Fruit fly (Drosophila melanogaster) Kc167 (cell line): ENCODE data around the gene Cpr31A.

Experiments used
- Myc ChIP-seq: fragments of >200 bp; optimal IDR thresholded peaks from 2 replicates; lab custom pipeline; 2017; ENCODE audit warnings: missing external identifiers
- Sin3A ChIP-seq: fragments of >200 bp; optimal IDR thresholded peaks from 2 replicates; lab custom pipeline; 2018; ENCODE audit warnings: missing external identifiers
- h ChIP-seq: fragments of >200 bp; optimal IDR thresholded peaks from 3 replicates; lab custom pipeline; 2018; ENCODE audit warnings: missing external identifiers
- insv ChIP-seq: fragments of >200 bp; optimal IDR thresholded peaks from 3 replicates; lab custom pipeline; 2018; ENCODE audit warnings: missing external identifiers
- psq ChIP-seq: fragments of >200 bp; optimal IDR thresholded peaks from 2 replicates; lab custom pipeline; 2017; ENCODE audit warnings: missing external identifiers
- ttk ChIP-seq: sonication (Bioruptor generic); optimal IDR thresholded peaks from 2 replicates; lab custom pipeline; 2017; ENCODE audit warnings: missing external identifiers

Gene Cpr31A

DNA sequence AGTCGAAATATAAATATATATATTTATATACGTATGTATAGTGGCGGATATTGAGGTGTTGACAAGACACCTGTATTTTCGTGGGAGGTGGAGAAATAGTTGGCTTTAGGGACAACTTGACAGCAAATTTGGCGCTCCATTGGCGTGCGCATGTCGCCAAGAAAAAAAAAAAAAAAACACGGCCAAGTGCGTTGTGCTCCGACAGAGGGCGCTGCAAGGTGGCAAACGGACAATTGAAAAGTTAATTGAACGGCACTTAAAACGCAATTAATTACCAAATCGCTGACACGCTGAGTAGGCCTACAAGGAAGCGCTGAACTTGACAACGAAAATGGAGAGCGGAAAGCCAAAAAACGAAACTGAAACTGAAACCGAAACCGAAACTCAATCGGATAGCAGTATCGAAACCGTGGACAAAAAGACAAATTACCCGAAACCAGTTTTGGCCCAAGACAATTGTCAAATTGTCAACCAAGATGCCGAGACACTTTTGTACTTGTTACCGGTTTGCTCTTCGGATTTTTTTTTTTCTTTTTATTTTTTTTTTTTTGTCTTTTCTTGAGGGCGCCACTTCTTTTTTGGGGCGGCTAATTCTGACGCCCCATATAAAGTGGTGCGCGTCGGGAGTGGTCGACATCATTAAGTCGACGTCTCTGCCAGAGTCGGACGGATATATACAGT lies at the start of gene Cpr31A:
TSS of gene Cpr31A (plus strand) at position 631 of the 681 bp plus-strand sequence.
- no peak for TF ChIP-seq h
- no peak for TF ChIP-seq Myc
- no peak for TF ChIP-seq ttk (lab: Kevin White, UChicago)
- TF ChIP-seq psq (lab: Kevin White, UChicago): no peak
- TF ChIP-seq Sin3A: no peak
- no peak for TF ChIP-seq insv (lab: Kevin White, UChicago)

DNA sequence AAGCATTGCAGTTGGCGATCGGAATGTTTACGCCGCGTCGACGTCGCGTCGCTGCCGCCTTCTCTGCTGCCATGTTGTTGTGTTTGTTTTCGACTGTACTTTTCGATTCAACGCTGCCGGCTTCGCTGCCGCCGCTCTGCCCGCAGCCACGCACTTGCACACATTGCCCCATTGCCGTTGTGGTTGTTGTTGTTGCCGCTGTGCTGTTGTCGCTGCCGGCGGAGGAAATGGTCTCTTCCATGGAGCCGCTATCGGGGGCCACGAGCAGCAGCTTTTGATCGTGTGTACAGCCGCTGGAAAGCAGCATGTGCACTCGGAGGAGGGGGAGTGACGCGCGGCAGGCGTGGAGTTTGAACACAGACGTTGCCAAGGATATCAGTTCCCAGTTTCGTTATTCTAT lies 49.4 kb upstream of the Cpr31A start:
- TF ChIP-seq Sin3A (no peak), ttk (lab: Kevin White, UChicago) (no peak), h (no peak), Myc (no peak), insv (lab: Kevin White, UChicago) (no peak), psq (lab: Kevin White, UChicago) (no peak)

DNA sequence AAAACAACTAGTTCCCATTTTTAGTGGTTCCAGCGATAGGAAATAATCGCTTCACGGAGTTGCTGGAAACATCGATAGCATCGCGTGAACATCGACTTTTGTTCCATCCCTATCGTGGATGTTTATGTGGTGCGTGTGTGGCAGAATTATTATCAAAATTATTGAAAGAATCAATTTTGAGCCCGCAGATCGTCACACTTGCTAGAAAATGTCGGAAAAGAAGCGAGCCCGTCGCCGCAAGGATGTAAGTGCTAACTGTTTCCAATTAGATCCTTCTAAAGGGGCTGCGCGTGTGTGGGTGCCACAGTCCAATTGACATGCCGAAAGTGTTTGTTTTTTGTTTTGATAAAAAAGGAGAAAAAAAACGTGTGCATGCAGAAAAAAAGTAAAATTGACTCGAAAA lies 44.7 kb upstream of the Cpr31A start, which contains the start of gene Trp1:
TSS of gene Trp1 (plus strand) at position 89 of the 403 bp plus-strand sequence.
- TF ChIP-seq insv (lab: Kevin White, UChicago) (no peak), psq (lab: Kevin White, UChicago) (no peak), h (no peak), Sin3A (no peak), ttk (lab: Kevin White, UChicago) (no peak), Myc (no peak)

DNA sequence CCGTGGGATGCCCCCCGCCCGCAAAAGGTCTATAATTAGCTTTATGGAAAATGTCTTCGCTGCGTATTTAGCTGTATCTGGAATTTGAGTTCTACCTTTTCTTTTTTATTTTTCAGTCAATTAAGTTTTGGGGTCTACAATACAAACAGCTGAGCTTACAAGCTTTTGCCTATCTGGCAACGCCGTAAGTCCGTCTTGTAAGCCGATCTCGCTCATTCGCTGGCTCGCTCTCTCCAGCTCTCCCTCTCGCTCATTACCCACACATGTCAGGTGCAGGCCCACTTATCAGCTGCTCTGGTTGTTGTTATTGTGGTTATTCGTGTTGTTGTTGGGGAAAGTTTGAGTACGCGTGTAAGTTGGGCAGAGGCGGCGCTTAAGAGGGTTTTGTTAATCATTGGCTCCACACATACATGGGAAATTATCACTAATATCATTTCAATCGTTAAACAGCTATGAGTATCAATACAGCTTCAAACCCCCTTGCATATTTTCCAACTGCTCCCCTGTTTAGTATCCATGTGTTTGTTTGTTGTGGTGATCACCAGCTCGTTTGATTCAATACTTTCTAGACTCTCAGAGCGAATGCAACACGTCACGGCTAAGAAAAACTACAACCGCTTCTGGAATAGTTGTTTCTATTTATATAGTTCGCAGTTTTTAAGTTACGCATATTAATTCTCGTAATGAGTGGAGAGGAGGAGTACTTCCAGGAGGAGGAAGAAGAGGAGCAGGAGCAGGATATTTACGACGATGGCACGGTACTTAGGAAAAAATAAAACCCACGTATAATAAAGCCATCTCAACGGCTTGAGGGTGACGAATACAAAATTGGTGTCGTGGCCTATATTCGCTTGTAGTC lies 44.0 kb upstream of the Cpr31A start:
- TF ChIP-seq ttk (lab: Kevin White, UChicago) (no peak), psq (lab: Kevin White, UChicago) (no peak), insv (lab: Kevin White, UChicago) (no peak), Myc (no peak), Sin3A (no peak), h (no peak)

DNA sequence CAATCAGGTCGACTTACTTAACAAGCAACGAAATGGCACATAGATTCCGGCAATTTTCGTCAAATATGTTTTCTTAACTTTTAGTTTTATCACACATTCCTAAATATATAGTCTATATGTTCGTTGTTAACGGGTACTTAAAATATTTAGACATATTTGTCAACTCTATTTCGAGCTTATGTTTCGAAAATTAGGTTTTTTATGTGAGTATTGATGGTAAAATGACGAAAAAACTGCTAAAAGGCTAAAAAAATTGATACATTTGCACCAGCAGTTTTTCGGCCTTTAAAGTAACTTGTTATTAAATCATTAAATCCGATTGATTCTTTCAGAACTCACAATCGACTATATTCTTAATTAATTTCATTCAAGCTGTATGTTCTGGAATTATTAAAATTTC lies 36.6 kb upstream of the Cpr31A start, which contains the start of gene CG13131:
TSS of gene CG13131 (minus strand) at position 101 of the 400 bp plus-strand sequence.
- TF ChIP-seq Myc (no peak), psq (lab: Kevin White, UChicago) (no peak), ttk (lab: Kevin White, UChicago) (no peak), insv (lab: Kevin White, UChicago) (no peak)

DNA sequence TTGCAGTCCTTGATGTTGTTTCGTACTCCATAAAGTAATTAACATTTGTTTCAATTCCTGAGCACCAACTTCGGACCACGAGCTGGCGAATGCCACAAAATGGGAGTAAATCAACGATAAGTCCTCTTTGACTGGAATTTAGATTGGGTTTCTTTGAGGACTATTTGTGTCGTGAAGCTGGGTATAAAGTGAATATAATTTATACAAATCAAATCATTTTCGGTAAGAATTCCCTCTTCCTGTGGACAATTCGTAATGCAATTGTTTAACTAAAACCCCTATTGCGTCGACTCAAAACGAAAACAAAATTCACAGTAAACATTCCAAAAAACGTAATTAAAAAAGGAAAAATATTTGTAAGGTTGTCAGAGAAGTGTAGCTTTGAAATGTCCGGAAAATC lies 27.6 kb upstream of the Cpr31A start, which contains the start of gene CG13127:
TSS of gene CG13127 (plus strand) at position 301 of the 400 bp plus-strand sequence.
- TF ChIP-seq ttk (lab: Kevin White, UChicago) (no peak), Myc (no peak), insv (lab: Kevin White, UChicago) (no peak), Sin3A (no peak), psq (lab: Kevin White, UChicago) (no peak), h (no peak)

DNA sequence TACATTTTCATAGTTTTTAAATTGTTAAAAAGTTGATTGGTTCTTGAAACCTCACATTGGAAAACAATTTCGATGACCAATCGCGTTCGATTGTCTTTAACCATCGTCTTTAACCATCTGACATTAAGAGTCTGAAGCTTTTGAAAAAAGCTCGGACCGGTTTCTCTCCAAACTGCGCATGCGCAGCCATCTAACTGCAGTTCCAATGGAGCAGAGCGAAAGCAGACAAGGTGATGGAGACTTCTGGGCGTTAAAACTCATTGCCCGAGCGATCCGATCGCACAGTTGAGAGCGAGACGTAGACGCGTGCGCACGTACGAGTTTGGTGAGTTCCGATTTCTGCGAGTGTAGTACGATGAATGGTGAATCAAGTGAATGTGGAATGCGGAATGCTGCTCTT lies 21.6 kb upstream of the Cpr31A start, which contains the start of gene obst-B:
TSS of gene obst-B (plus strand) at position 276 of the 400 bp plus-strand sequence.
- TF ChIP-seq Myc (no peak), h (no peak), ttk (lab: Kevin White, UChicago) (no peak), insv (lab: Kevin White, UChicago) (no peak), psq (lab: Kevin White, UChicago) (no peak), Sin3A (no peak)

DNA sequence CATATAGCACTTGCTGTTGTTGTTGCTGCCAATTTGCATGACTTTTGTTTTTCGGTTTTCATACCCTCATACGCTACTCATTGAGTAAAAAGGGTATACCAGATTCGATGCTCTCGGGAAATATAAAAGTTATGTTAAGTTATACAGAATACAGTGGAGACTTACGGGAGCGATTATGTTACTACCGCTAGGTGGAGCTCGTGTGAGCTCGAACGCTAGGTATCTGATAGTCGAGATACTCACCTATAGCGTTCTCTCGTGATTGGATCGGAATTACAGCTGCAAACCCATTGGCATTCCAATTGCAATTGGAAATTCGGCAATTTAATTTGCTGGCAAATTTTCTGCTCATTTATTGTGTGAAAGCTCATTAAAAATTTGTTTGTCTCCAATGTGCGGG lies 20.6 kb upstream of the Cpr31A start:
- TF ChIP-seq psq (lab: Kevin White, UChicago) (no peak), h (no peak), insv (lab: Kevin White, UChicago) (no peak), ttk (lab: Kevin White, UChicago) (no peak), Sin3A (no peak), Myc (no peak)

DNA sequence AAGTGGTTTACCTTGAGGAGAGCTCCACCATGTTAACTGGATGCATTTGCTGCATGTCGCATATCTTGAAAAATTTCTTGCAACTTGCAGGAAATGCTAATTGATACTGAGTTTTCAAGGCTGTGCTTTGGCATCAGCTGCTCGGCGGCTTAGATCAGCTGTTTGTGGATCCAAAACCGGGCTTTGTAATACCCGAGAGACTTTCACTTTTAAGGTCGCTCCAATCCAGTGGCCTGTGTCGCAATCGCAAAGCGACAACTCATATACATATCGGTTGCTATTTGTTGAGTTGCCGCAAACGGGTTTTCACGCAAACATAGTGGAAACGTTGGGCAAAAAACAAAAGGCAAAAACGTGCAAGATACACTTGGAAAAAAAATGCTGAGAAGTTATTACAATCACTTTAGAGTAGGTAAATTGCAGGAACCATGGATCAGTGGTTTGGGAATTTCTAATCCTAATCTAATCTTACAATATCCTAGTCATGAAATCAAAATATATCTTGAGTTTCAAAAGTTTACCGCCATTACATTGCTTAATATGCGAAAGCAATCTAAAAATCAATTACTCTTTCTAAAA lies 18.1 kb upstream of the Cpr31A start:
- TF ChIP-seq psq (lab: Kevin White, UChicago) (no peak), ttk (lab: Kevin White, UChicago) (no peak), Myc (no peak), h (no peak), insv (lab: Kevin White, UChicago) (no peak), Sin3A (no peak)

DNA sequence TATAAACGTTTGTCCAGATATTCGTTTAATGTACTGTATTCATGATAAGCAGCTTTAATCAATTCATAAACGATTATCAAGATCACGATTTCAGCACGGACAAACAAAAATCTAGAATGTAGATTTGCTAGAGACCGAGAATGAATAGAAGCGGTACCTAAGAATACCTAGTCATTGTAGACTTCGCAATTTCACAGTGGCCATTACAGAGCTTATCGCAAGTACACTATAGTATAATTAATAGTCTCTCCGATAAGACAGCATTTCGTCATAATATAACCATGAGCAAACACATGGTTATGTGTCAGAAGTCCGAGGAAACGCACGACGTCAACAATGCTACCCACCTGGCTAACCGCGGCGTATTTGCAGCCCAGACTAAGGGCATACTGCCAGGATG lies 4.7 kb upstream of the Cpr31A start, which contains the start of gene CG33301:
TSS of gene CG33301 (plus strand) at position 301 of the 400 bp plus-strand sequence.
- TF ChIP-seq Myc (no peak), Sin3A (no peak), insv (lab: Kevin White, UChicago) (no peak), ttk (lab: Kevin White, UChicago) (no peak), psq (lab: Kevin White, UChicago) (no peak), h (no peak)

DNA sequence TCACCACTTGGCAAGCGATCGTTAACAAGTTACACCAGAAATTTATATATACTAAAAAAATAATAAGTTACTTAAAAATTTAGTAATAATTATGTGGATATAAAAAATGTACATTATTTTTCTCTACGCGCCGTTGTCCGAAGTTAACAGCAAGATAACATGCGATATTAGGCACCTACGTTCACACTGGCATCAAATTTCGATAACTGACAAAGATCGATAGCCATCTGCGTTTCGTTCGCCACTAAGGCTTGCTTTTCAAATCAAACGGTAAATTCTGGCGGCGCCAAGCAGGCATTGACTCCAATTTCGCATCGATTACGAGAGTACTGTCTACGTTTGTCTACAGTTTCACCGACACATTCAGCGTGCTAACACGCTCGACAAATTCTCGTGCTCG lies 2.7 kb downstream of the Cpr31A start, which contains the start of gene Pen:
TSS of gene Pen (plus strand) at position 196 of the 400 bp plus-strand sequence.
- TF ChIP-seq ttk (lab: Kevin White, UChicago) (no peak), Myc (no peak), Sin3A (no peak), insv (lab: Kevin White, UChicago) (no peak), h (no peak), psq (lab: Kevin White, UChicago) (no peak)

DNA sequence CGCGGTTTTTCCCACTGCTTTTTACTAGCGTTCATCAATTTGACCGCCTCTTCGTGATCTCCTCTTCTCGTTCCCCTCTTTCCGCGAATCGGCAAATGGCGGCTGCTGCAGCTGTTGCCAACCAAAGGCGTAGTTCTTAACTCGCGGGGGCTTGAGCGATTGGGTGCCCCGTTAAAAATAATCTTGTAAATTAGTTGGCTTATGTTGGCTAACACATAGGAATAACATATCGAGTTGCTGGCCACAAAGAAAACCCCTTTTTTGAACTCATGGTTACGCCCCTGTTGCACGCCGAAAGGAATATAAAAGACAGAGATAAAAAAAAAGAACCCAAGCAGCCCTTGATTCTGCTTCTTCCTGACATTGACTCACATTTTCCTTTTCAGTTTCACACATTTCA lies 3.2 kb downstream of the Cpr31A start:
- TF ChIP-seq psq (lab: Kevin White, UChicago) (no peak), insv (lab: Kevin White, UChicago) (no peak), ttk (lab: Kevin White, UChicago) (no peak), Sin3A (no peak)
